Fruit fly (Drosophila melanogaster) whole organism: Measurements from ENCODE around the gene CG32568.

ENCODE experiments used
- CG8478 ChIP-seq: fragments of >200 bp; optimal IDR thresholded peaks from 2 replicates; lab custom pipeline; 2018; ENCODE audit warnings: inconsistent platforms
- pan ChIP-seq: fragments of >200 bp; optimal IDR thresholded peaks from 2 replicates; lab custom pipeline; 2017

DNA sequence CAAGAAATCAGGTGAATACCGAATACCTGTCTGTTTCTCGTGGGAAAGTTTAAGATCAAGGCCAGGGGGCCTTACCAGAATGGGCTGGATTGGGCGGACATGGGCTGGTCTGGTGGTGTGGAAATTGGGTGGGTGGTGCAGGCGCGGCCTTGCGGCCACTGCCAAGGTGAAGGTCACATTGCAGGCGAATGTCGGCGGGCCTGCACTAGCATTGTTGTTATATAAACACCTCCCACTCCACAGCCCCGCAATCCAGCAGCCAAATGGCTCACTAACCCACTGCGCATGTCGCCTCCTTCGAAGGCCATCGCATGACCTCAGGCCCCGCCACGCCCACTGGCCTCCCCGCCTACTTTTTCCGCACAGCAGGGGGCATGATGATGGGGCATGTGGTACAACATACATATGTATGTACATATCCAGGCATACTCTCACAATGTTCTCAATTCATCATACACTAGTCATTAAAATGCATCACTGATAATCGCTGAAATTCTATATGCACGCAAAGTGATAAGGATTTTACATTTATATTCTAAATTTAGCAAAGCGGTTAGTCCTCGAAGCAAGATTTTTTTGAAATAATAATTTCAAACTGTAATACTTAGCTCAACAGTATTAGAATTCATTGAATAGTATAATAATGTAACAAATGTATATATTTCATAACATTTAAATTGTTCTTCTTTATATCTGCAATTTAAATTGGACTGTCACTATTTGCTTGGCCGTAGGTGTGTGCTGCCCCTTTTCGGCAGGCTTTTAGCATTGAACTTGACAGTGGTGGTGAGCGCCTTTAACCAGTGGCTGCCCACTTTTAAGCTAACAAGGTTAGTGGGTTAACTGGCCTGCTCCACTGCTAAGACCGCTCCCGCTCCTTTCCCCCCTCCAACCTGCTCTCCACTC, 43.8 kb upstream of the CG32568 start:
- TF ChIP-seq pan: no peak
- no peak for TF ChIP-seq CG8478
